Worm (Caenorhabditis elegans): ENCODE data around the gene mrps-23.

DNA sequence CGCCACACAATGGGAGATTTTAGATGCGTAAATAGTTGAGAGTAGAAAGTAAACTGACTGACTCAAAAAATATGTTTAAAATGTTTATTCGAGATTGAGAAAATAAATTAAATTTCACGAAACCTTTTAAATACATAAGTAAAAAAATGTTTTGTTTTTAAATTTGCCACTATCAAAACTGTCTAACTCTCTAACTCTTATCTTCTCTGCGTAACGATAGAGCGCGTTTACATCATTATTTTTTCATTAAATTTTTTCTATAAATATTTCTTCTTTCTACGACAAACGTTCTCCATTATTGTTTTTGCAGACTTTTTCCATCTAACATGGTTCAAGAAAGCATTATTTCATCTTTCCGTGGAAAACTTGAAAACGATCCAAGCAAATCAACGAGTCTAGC is 19.3 kb upstream of the mrps-23 start, which contains the start of gene eif-2Balpha:
- TF ChIP-seq nhr-237 (tag; optimal IDR thresholded peaks at IDR 0.05) (no peak), nhr-76 (tag; optimal IDR thresholded peaks at IDR 0.05) (no peak), ztf-11 (tag; optimal IDR thresholded peaks at IDR 0.05) (no peak), lsy-2 (tag; optimal IDR thresholded peaks at IDR 0.05) (peak; percentile 75), lin-32 (GFP tag; optimal IDR thresholded peaks at IDR 0.05) (no peak), unc-62 (GFP tag; optimal IDR thresholded peaks at IDR 0.05) (no peak), ceh-83 (GFP tag; optimal IDR thresholded peaks at IDR 0.05) (no peak), nhr-28 (tag; optimal IDR thresholded peaks at IDR 0.05) (no peak), blmp-1 (tag; optimal IDR thresholded peaks at IDR 0.05) (no peak), hlh-1 (tag; optimal IDR thresholded peaks at IDR 0.05) (no peak), elt-3 (tag; optimal IDR thresholded peaks at IDR 0.05) (no peak), bed-3 (GFP tag; optimal IDR thresholded peaks at IDR 0.05) (no peak), nhr-12 (tag; optimal IDR thresholded peaks at IDR 0.05) (no peak), sptf-1 (tag; optimal IDR thresholded peaks at IDR 0.05) (no peak)
